Fruit fly (Drosophila melanogaster) whole organism, prepupa: ENCODE data around the gene CG5946.
A peak's percentile ranks its signal among the peaks of the same experiment; 100 is the strongest.

Source experiments
- Blimp-1 ChIP-seq: fragments of 200-800 bp; sonication (Bioruptor generic); optimal IDR thresholded peaks from 3 replicates; lab custom pipeline; 2017; ENCODE audit warnings: missing biosample characterization, missing genetic modification characterization, mild to moderate bottlenecking, moderate library complexity, missing genetic modification reagents
- CG11294 ChIP-seq: fragments of 200-800 bp; sonication (Bioruptor generic); IDR thresholded peaks from 2 replicates; pipeline ENCODE4 v1.3.6; 2022; ENCODE audit warnings: missing biosample characterization, missing genetic modification characterization
- CG11762 ChIP-seq: fragments of 200-800 bp; sonication (Bioruptor generic); optimal IDR thresholded peaks from 3 replicates; lab custom pipeline; 2016; ENCODE audit warnings: missing biosample characterization, missing genetic modification characterization; ENCODE audit not compliant: insufficient read depth
- CG1621 ChIP-seq: fragments of 200-800 bp; sonication (Bioruptor generic); optimal IDR thresholded peaks from 3 replicates; lab custom pipeline; 2018; ENCODE audit warnings: missing biosample characterization, mild to moderate bottlenecking, missing genetic modification characterization
- CG3032 ChIP-seq: fragments of 200-800 bp; optimal IDR thresholded peaks from 2 replicates; lab custom pipeline; 2019; ENCODE audit warnings: missing biosample characterization, mild to moderate bottlenecking, missing genetic modification characterization, moderate library complexity
- CG3919 ChIP-seq: fragments of 200-800 bp; sonication (Bioruptor generic); optimal IDR thresholded peaks from 3 replicates; lab custom pipeline; 2016; ENCODE audit warnings: missing biosample characterization, missing genetic modification characterization
- CG6163 ChIP-seq: fragments of 200-800 bp; sonication (Bioruptor generic); IDR thresholded peaks from 3 replicates; pipeline ENCODE4 v1.3.6; 2022; ENCODE audit warnings: missing biosample characterization, missing genetic modification characterization
- CG6792 ChIP-seq: fragments of 200-800 bp; sonication (Bioruptor generic); optimal IDR thresholded peaks from 3 replicates; lab custom pipeline; 2016; ENCODE audit warnings: missing biosample characterization, missing genetic modification characterization
- CG6808 ChIP-seq: fragments of 200-800 bp; sonication (Bioruptor generic); optimal IDR thresholded peaks from 3 replicates; lab custom pipeline; 2017; ENCODE audit warnings: missing biosample characterization, missing genetic modification characterization, mild to moderate bottlenecking, moderate library complexity, missing genetic modification reagents
- CG6854 ChIP-seq: fragments of 200-800 bp; sonication (Bioruptor generic); optimal IDR thresholded peaks from 2 replicates; lab custom pipeline; 2017; ENCODE audit warnings: missing biosample characterization, mild to moderate bottlenecking, missing genetic modification characterization
- CG7368 ChIP-seq: fragments of 200-800 bp; sonication (Bioruptor generic); optimal IDR thresholded peaks from 3 replicates; lab custom pipeline; 2016; ENCODE audit warnings: missing biosample characterization, missing genetic modification characterization
- CG8119 ChIP-seq: fragments of 200-800 bp; sonication (Bioruptor generic); IDR thresholded peaks from 3 replicates; pipeline ENCODE4 v1.3.6; 2022; ENCODE audit warnings: missing biosample characterization, missing genetic modification characterization
- CG8319 ChIP-seq: fragments of 200-800 bp; sonication (Bioruptor generic); optimal IDR thresholded peaks from 3 replicates; lab custom pipeline; 2016; ENCODE audit warnings: missing biosample characterization, missing genetic modification characterization
- CG8632 ChIP-seq: fragments of 200-800 bp; sonication (Bioruptor generic); optimal IDR thresholded peaks from 3 replicates; lab custom pipeline; 2016; ENCODE audit warnings: missing biosample characterization, missing genetic modification characterization
- Eip75B ChIP-seq: fragments of 200-800 bp; sonication (Bioruptor generic); optimal IDR thresholded peaks from 3 replicates; lab custom pipeline; 2016; ENCODE audit warnings: missing biosample characterization, missing genetic modification characterization
- Eip78C ChIP-seq: fragments of 200-800 bp; sonication (Bioruptor generic); peaks from one replicate; lab custom pipeline; 2016; ENCODE audit warnings: missing biosample characterization, missing genetic modification characterization
- Eip93F ChIP-seq: fragments of 200-800 bp; sonication (Bioruptor generic); optimal IDR thresholded peaks from 2 replicates; lab custom pipeline; 2016; ENCODE audit warnings: missing biosample characterization, mild to moderate bottlenecking, missing genetic modification characterization
- Ets21C ChIP-seq: fragments of 200-800 bp; sonication (Bioruptor generic); optimal IDR thresholded peaks from 3 replicates; lab custom pipeline; 2016; ENCODE audit warnings: missing biosample characterization, missing genetic modification characterization
- Ets96B ChIP-seq: fragments of 200-800 bp; optimal IDR thresholded peaks from 2 replicates; lab custom pipeline; 2019; ENCODE audit warnings: missing biosample characterization, mild to moderate bottlenecking, missing genetic modification characterization, moderate library complexity
- Gug ChIP-seq: fragments of 200-800 bp; sonication (Bioruptor generic); IDR thresholded peaks from 2 replicates; pipeline ENCODE4 v1.3.6; 2022; ENCODE audit warnings: missing biosample characterization, missing genetic modification characterization
- Hr38 ChIP-seq: sonication (Bioruptor generic); optimal IDR thresholded peaks from 2 replicates; lab custom pipeline; 2016; ENCODE audit warnings: missing biosample characterization, missing genetic modification characterization
- Hr39 ChIP-seq: fragments of 200-800 bp; sonication (Bioruptor generic); optimal IDR thresholded peaks from 2 replicates; lab custom pipeline; 2016; ENCODE audit warnings: missing biosample characterization, missing genetic modification characterization
- Lpt ChIP-seq: fragments of 200-800 bp; sonication (Bioruptor generic); optimal IDR thresholded peaks from 3 replicates; lab custom pipeline; 2016; ENCODE audit warnings: missing biosample characterization, missing genetic modification characterization
- OdsH ChIP-seq: fragments of 200-800 bp; sonication (Bioruptor generic); optimal IDR thresholded peaks from 3 replicates; lab custom pipeline; 2016; ENCODE audit warnings: missing biosample characterization, missing genetic modification characterization
- Smox ChIP-seq: fragments of 200-800 bp; sonication (Bioruptor generic); optimal IDR thresholded peaks from 3 replicates; lab custom pipeline; 2016; ENCODE audit warnings: missing biosample characterization, missing genetic modification characterization
- Sox102F ChIP-seq: fragments of 200-800 bp; sonication (Bioruptor generic); optimal IDR thresholded peaks from 2 replicates; lab custom pipeline; 2016; ENCODE audit warnings: missing biosample characterization, mild to moderate bottlenecking, missing genetic modification characterization
- Sox14 ChIP-seq: fragments of 200-800 bp; sonication (Bioruptor generic); optimal IDR thresholded peaks from 3 replicates; lab custom pipeline; 2016; ENCODE audit warnings: missing biosample characterization, missing genetic modification characterization
- Sox15 ChIP-seq: fragments of 200-800 bp; sonication (Bioruptor generic); optimal IDR thresholded peaks from 3 replicates; lab custom pipeline; 2016; ENCODE audit warnings: missing biosample characterization, missing genetic modification characterization
- achi ChIP-seq: fragments of 200-800 bp; sonication (Bioruptor generic); optimal IDR thresholded peaks from 3 replicates; lab custom pipeline; 2016; ENCODE audit warnings: missing biosample characterization, missing genetic modification characterization
- acj6 ChIP-seq: fragments of 200-800 bp; sonication (Bioruptor generic); optimal IDR thresholded peaks from 3 replicates; lab custom pipeline; 2016; ENCODE audit warnings: missing biosample characterization, missing genetic modification characterization
- cyc ChIP-seq: fragments of 200-800 bp; sonication (Bioruptor generic); optimal IDR thresholded peaks from 3 replicates; lab custom pipeline; 2016; ENCODE audit warnings: missing biosample characterization, missing genetic modification characterization
- dsx ChIP-seq: fragments of 200-800 bp; optimal IDR thresholded peaks from 3 replicates; lab custom pipeline; 2019; ENCODE audit warnings: missing biosample characterization, mild to moderate bottlenecking, missing genetic modification characterization, moderate library complexity; ENCODE audit not compliant: poor library complexity, severe bottlenecking
- eg ChIP-seq: fragments of 200-800 bp; sonication (Bioruptor generic); IDR thresholded peaks from 3 replicates; pipeline ENCODE4 v1.3.6; 2022; ENCODE audit warnings: missing biosample characterization, missing genetic modification characterization
- esn ChIP-seq: fragments of 200-800 bp; sonication (Bioruptor generic); optimal IDR thresholded peaks from 2 replicates; lab custom pipeline; 2016; ENCODE audit warnings: missing biosample characterization, mild to moderate bottlenecking, missing genetic modification characterization, moderate library complexity
- fkh ChIP-seq: fragments of 200-800 bp; sonication (Bioruptor generic); optimal IDR thresholded peaks from 3 replicates; lab custom pipeline; 2017; ENCODE audit warnings: missing biosample characterization, mild to moderate bottlenecking, missing genetic modification characterization, moderate library complexity
- lz ChIP-seq: fragments of 200-800 bp; sonication (Bioruptor generic); optimal IDR thresholded peaks from 3 replicates; lab custom pipeline; 2016; ENCODE audit warnings: missing biosample characterization, missing genetic modification characterization
- net ChIP-seq: fragments of 200-800 bp; sonication (Bioruptor generic); optimal IDR thresholded peaks from 3 replicates; lab custom pipeline; 2016; ENCODE audit warnings: missing biosample characterization, missing genetic modification characterization
- pdm3 ChIP-seq: fragments of 200-800 bp; sonication (Bioruptor generic); optimal IDR thresholded peaks from 3 replicates; lab custom pipeline; 2016; ENCODE audit warnings: missing biosample characterization, missing genetic modification characterization
- salr ChIP-seq, 2 experiments: fragments of 200-800 bp; sonication (Bioruptor generic); optimal IDR thresholded peaks; 3 replicates each; lab custom pipeline; 2016 to 2018; ENCODE audit warnings: missing biosample characterization in 2 of 2, missing genetic modification characterization in 2 of 2, mild to moderate bottlenecking in 1 of 2
- spab ChIP-seq: fragments of 200-800 bp; sonication (Bioruptor generic); optimal IDR thresholded peaks from 2 replicates; lab custom pipeline; 2017; ENCODE audit warnings: missing biosample characterization, mild to moderate bottlenecking, missing genetic modification characterization, missing genetic modification reagents
- ss ChIP-seq, 2 experiments: fragments of 200-800 bp; sonication (Bioruptor generic); optimal IDR thresholded peaks; 2 replicates in 1 of 2; 3 replicates in 1 of 2; lab custom pipeline; 2017 to 2018; ENCODE audit warnings: mild to moderate bottlenecking in 2 of 2, missing biosample characterization in 2 of 2, missing genetic modification characterization in 2 of 2, moderate library complexity in 1 of 2
- svp ChIP-seq: fragments of 200-800 bp; sonication (Bioruptor generic); peaks from one replicate; lab custom pipeline; 2016; ENCODE audit warnings: missing biosample characterization, missing genetic modification characterization
- vri ChIP-seq: fragments of 200-800 bp; sonication (Bioruptor generic); optimal IDR thresholded peaks from 3 replicates; lab custom pipeline; 2016; ENCODE audit warnings: missing biosample characterization, mild to moderate bottlenecking, missing genetic modification characterization

Gene CG5946

DNA sequence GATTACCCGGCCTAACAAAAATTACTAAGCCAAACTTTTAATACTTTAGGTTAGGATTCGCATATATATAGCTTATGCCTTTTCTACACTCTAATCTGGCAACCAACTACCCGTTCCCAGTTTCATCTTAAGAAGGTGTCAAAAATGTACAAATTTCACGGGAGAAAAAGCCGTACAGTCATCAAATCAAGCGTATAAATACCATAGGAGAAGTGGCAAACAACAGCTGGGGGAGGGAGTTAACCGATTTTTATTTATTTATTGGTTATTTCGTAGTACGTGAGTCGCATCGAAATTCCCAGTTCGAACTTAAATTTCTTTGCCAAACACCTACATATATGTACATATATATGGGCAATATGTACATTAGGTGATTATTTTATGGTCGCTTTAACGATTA, 6.7 kb upstream of the CG5946 start, which contains the start of gene CG7264:
Gene CG7264 (plus strand): TSS at position 301 of the 400 bp plus-strand sequence.
- TF ChIP-seq lz (no peak), fkh (peak; percentile 53)

DNA sequence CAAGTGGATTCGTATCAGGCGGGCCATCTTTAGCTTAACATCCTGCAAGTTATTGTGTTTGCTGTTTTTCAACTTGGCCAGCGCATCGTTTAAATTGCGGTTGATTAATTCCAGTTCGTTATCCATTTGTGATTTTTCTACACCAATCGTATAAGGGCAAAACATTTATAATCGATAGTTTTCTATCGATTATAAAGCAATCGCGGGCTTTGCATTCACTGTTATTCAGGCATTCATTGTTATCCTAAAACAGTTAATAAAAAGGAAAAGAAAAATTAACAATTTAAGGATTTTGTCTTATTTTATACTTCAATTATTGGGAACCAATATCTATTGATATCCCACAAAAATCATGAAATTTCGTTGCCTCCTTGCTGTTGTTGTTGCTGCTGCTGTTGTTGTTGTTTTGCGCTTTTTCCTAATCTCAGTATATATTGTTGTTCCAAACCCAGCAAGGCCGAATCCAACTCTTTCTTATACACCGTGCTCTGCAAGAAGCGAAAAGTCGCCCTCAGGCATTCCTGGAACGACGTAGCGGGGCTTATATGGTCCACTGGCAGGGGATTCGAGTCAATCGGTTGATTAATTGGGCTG, 3.6 kb upstream of the CG5946 start, which contains the start of gene CG32095:
Gene CG32095 (minus strand): TSS at position 173 of the 594 bp plus-strand sequence.
- TF ChIP-seq dsx (GFP tag; lab: Kevin White, UChicago): no peak
- TF ChIP-seq CG11762 (GFP tag; lab: Kevin White, UChicago): no peak
- no peak for TF ChIP-seq CG6854
- peak; percentile 7 for TF ChIP-seq esn (GFP tag; lab: Kevin White, UChicago)
- no peak for TF ChIP-seq Sox15 (GFP tag; lab: Kevin White, UChicago)
- TF ChIP-seq Sox14: no peak
- no peak for TF ChIP-seq achi (GFP tag; lab: Kevin White, UChicago)
- TF ChIP-seq Eip78C: peak; percentile 61

DNA sequence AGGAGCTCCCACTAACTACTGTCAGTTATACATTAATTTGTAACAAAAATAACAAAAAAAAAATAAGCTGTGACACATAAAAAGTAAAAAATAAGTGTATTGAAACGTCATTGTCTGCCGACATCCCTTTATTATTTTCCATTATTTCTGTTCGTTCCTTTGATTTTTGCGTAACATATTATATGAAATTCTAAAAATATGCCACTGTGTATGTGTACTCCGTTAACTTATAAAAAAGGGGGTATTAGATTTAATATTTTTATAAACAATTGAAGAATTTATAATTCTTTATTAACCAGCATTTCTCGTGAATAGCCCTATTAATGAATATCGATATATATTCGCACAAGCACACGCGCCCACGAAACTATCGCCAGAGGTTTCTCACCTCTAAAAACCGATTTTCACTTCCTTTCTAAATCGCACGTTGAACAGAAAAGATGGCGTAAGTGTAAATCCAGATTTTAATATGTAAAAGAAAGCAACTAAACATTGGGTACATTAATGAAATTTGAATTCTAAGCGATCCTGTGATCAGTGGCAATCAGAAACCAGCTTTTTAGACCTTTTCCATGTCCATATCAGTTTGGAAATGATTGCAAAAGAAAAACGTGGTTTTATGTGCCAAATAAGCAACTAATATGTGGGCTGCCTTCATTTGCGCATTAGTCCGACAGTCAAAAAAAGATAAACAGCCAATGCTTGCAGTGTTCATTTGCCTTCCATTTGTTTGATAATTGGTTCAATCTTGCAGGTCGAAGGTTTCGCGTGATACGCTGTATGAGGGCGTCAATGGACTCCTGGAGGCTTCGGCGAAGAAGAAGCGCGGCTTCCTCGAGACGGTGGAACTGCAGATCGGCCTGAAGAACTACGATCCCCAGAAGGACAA, 615 bp upstream of the CG5946 start, which contains the start of gene RpL10Ab:
Gene RpL10Ab (plus strand): TSS at position 406 of the 889 bp plus-strand sequence.
- TF ChIP-seq salr (GFP tag; optimal IDR thresholded peaks at IDR 0.05; lab: Kevin White, UChicago) (peak in 1 of 2 experiments; percentile 55), CG8119 (GFP tag; lab: Robert Waterston, UW) (peak; percentile 48; the same call in 1 of the 3 replicates), dsx (GFP tag; lab: Kevin White, UChicago) (no peak), CG3919 (peak; percentile 77), Sox15 (GFP tag; lab: Kevin White, UChicago) (peak; percentile 22), pdm3 (GFP tag; lab: Kevin White, UChicago) (no peak), CG3032 (peak; percentile 35), net (GFP tag; lab: Kevin White, UChicago) (peak; percentile 58), CG6808 (GFP tag; lab: Kevin White, UChicago) (peak; percentile 47), esn (GFP tag; lab: Kevin White, UChicago) (peak; percentile 62), CG8632 (GFP tag; lab: Kevin White, UChicago) (peak; percentile 34), Hr38 (GFP tag; lab: Kevin White, UChicago) (no peak), CG6792 (GFP tag; lab: Kevin White, UChicago) (peak; percentile 39), CG8319 (peak; percentile 24), lz (peak; percentile 60), spab (peak; percentile 9), acj6 (GFP tag; lab: Kevin White, UChicago) (peak; percentile 29), Lpt (GFP tag; lab: Kevin White, UChicago) (peak; percentile 74), Smox (GFP tag; lab: Kevin White, UChicago) (peak; percentile 5), Blimp-1 (GFP tag; lab: Kevin White, UChicago) (peak; percentile 53), Eip75B (GFP tag; lab: Kevin White, UChicago) (peak; percentile 51), CG6163 (peak; percentile 63), Eip93F (GFP tag; lab: Kevin White, UChicago) (no peak), CG11294 (peak; percentile 62; the same call in 1 of the 2 replicates), CG1621 (tag; lab: Kevin White, UChicago) (peak; percentile 2), Gug (GFP tag; lab: Robert Waterston, UW) (0 out of 2 replicates have a peak, but pooled peaks have one; percentile 52), Ets96B (tag; lab: Kevin White, UChicago) (no peak), vri (no peak), eg (peak; percentile 71), cyc (GFP tag; lab: Kevin White, UChicago) (peak; percentile 34), CG11762 (GFP tag; lab: Kevin White, UChicago) (peak; percentile 24), Hr39 (GFP tag; lab: Kevin White, UChicago) (peak; percentile 51), Sox14 (peak; percentile 11), achi (GFP tag; lab: Kevin White, UChicago) (peak; percentile 27), CG7368 (GFP tag; lab: Kevin White, UChicago) (peak; percentile 13), ss (GFP tag; optimal IDR thresholded peaks at IDR 0.05; lab: Kevin White, UChicago) (peak; percentile 25 to 51), Ets21C (GFP tag; lab: Kevin White, UChicago) (no peak), OdsH (peak; percentile 40), Sox102F (GFP tag; lab: Kevin White, UChicago) (no peak), svp (GFP tag; lab: Kevin White, UChicago) (no peak)
